Worm (Caenorhabditis elegans) whole organism, L4 larva: ENCODE data around the gene C56G2.4.

Experiments used
- D1046.2 ChIP-seq: fragments of 200-800 bp; sonication (Bioruptor generic); IDR thresholded peaks from 2 replicates; pipeline ENCODE4 v1.3.6; 2022; ENCODE audit warnings: missing genetic modification characterization, missing compliant biosample characterization
- F10B5.3 ChIP-seq: sonication (generic microtip); optimal IDR thresholded peaks from 2 replicates; lab custom pipeline; 2016; ENCODE audit warnings: mild to moderate bottlenecking, missing genetic modification characterization, missing compliant biosample characterization
- F26F4.8 ChIP-seq: fragments of 200-800 bp; sonication (Bioruptor generic); conservative IDR thresholded peaks from 2 replicates; pipeline ENCODE4 v1.3.6; 2022; ENCODE audit warnings: missing genetic modification characterization, missing compliant biosample characterization
- F37D6.2 ChIP-seq: sonication (generic microtip); optimal IDR thresholded peaks from 2 replicates; lab custom pipeline; 2016; ENCODE audit warnings: mild to moderate bottlenecking, missing genetic modification characterization, missing compliant biosample characterization
- F49E8.2 ChIP-seq: sonication (generic microtip); optimal IDR thresholded peaks from 2 replicates; lab custom pipeline; 2016; ENCODE audit warnings: missing compliant biosample characterization, mild to moderate bottlenecking, missing genetic modification characterization, borderline replicate concordance
- R02D3.7 ChIP-seq: fragments of 150-350 bp; sonication (generic microtip); optimal IDR thresholded peaks from 3 replicates; lab custom pipeline; 2014; ENCODE audit warnings: missing biosample characterization, missing genetic modification characterization
- T20F7.1 ChIP-seq: fragments of 200-800 bp; sonication (Bioruptor generic); optimal IDR thresholded peaks from 2 replicates; lab custom pipeline; 2018; ENCODE audit warnings: mild to moderate bottlenecking, missing genetic modification characterization, missing compliant biosample characterization
- Y105C5A.15 ChIP-seq: fragments of 200-800 bp; sonication (Bioruptor generic); IDR thresholded peaks from 2 replicates; pipeline ENCODE4 v1.3.6; 2022; ENCODE audit warnings: missing genetic modification characterization, missing compliant biosample characterization
- Y5F2A.4 ChIP-seq: fragments of 200-800 bp; sonication (Bioruptor generic); optimal IDR thresholded peaks from 2 replicates; lab custom pipeline; 2018; ENCODE audit warnings: mild to moderate bottlenecking, missing genetic modification characterization, missing compliant biosample characterization
- ZK337.2 ChIP-seq: fragments of 200-800 bp; sonication (Bioruptor generic); IDR thresholded peaks from 2 replicates; pipeline ENCODE4 v1.3.6; 2022; ENCODE audit warnings: missing genetic modification reagents, missing genetic modification characterization, missing compliant biosample characterization
- ama-1 ChIP-seq: fragments of 150-350 bp; optimal IDR thresholded peaks from 2 replicates; lab custom pipeline; 2014; ENCODE audit warnings: inconsistent platforms, mixed read lengths
- ceh-32 ChIP-seq: sonication (generic microtip); optimal IDR thresholded peaks from 2 replicates; lab custom pipeline; 2016; ENCODE audit warnings: mild to moderate bottlenecking, missing genetic modification characterization, missing compliant biosample characterization; ENCODE audit not compliant: poor library complexity
- ceh-44 ChIP-seq: fragments of 200-800 bp; sonication (Bioruptor generic); IDR thresholded peaks from 2 replicates; pipeline ENCODE4 v1.3.6; 2022; ENCODE audit warnings: missing genetic modification reagents, missing genetic modification characterization, missing compliant biosample characterization
- ces-1 ChIP-seq: fragments of 150-350 bp; sonication (generic microtip); optimal IDR thresholded peaks from 4 replicates; lab custom pipeline; 2014; ENCODE audit warnings: missing biosample characterization, missing genetic modification reagents, missing genetic modification characterization
- ctbp-1 ChIP-seq: fragments of 200-800 bp; sonication (Bioruptor generic); IDR thresholded peaks from 2 replicates; pipeline ENCODE4 v1.3.6; 2022; ENCODE audit warnings: missing genetic modification reagents, missing genetic modification characterization, missing compliant biosample characterization
- daf-8 ChIP-seq: fragments of 200-800 bp; sonication (Bioruptor generic); IDR thresholded peaks from 2 replicates; pipeline ENCODE4 v1.3.6; 2022; ENCODE audit warnings: missing genetic modification characterization, missing compliant biosample characterization
- dmd-6 ChIP-seq: fragments of 200-800 bp; sonication (Bioruptor generic); IDR thresholded peaks from 2 replicates; pipeline ENCODE4 v1.3.6; 2022; ENCODE audit warnings: missing genetic modification reagents, missing genetic modification characterization, missing compliant biosample characterization
- dpl-1 ChIP-seq: fragments of 150-350 bp; optimal IDR thresholded peaks from 2 replicates; lab custom pipeline; 2014; ENCODE audit warnings: missing biosample characterization, missing genetic modification reagents, missing genetic modification characterization
- egl-27 ChIP-seq: sonication (generic microtip); optimal IDR thresholded peaks from 3 replicates; lab custom pipeline; 2017; ENCODE audit warnings: missing biosample characterization, missing genetic modification reagents, missing genetic modification characterization
- egl-43 ChIP-seq: fragments of 200-800 bp; sonication (Bioruptor generic); IDR thresholded peaks from 2 replicates; pipeline ENCODE4 v1.3.6; 2022; ENCODE audit warnings: missing genetic modification reagents, missing genetic modification characterization, missing compliant biosample characterization
- fkh-10 ChIP-seq: fragments of 150-350 bp; optimal IDR thresholded peaks from 2 replicates; lab custom pipeline; 2014; ENCODE audit warnings: missing biosample characterization, missing genetic modification reagents, missing genetic modification characterization
- fos-1 ChIP-seq: fragments of 150-350 bp; optimal IDR thresholded peaks from 2 replicates; lab custom pipeline; 2014; ENCODE audit warnings: missing biosample characterization, missing genetic modification characterization
- gei-8 ChIP-seq: fragments of 200-800 bp; sonication (Bioruptor generic); optimal IDR thresholded peaks from 2 replicates; lab custom pipeline; 2018; ENCODE audit warnings: mild to moderate bottlenecking, missing genetic modification characterization, missing compliant biosample characterization
- hif-1 ChIP-seq, 2 experiments: sonication (generic microtip); optimal IDR thresholded peaks; 2 replicates each; lab custom pipeline; 2016 to 2017; ENCODE audit warnings: missing compliant biosample characterization in 2 of 2, missing genetic modification characterization in 2 of 2, missing genetic modification reagents in 2 of 2, missing genotype in 2 of 2, mild to moderate bottlenecking in 1 of 2
- jun-1 ChIP-seq: fragments of 150-350 bp; optimal IDR thresholded peaks from 2 replicates; lab custom pipeline; 2014; ENCODE audit warnings: missing biosample characterization, missing genetic modification reagents, missing genetic modification characterization
- lim-7 ChIP-seq: fragments of 200-800 bp; sonication (Bioruptor generic); IDR thresholded peaks from 2 replicates; pipeline ENCODE4 v1.3.6; 2022; ENCODE audit warnings: missing genetic modification characterization, missing compliant biosample characterization
- lin-29 ChIP-seq: fragments of 200-800 bp; sonication (Bioruptor generic); IDR thresholded peaks from 2 replicates; pipeline ENCODE4 v1.3.6; 2022; ENCODE audit warnings: missing genetic modification reagents, missing genetic modification characterization, missing compliant biosample characterization
- lin-38 ChIP-seq: fragments of 200-800 bp; sonication (Bioruptor generic); IDR thresholded peaks from 2 replicates; pipeline ENCODE4 v1.3.6; 2022; ENCODE audit warnings: missing genetic modification reagents, missing genetic modification characterization, missing compliant biosample characterization
- lir-3 ChIP-seq: sonication (generic microtip); optimal IDR thresholded peaks from 2 replicates; lab custom pipeline; 2016; ENCODE audit warnings: mild to moderate bottlenecking, missing genetic modification characterization, missing compliant biosample characterization
- lsy-2 ChIP-seq, 2 experiments: fragments of 150-350 bp in 1 of 2; sonication (generic microtip) in 1 of 2; optimal IDR thresholded peaks; 2 replicates each; lab custom pipeline; 2014 to 2017; ENCODE audit warnings: missing biosample characterization in 2 of 2, missing genetic modification characterization in 2 of 2
- madf-5 ChIP-seq, 2 experiments: fragments of 200-800 bp; sonication (Bioruptor generic); IDR thresholded peaks; 2 replicates each; pipeline ENCODE4 v1.3.6; 2022; ENCODE audit warnings: missing compliant biosample characterization in 2 of 2, missing genetic modification characterization in 2 of 2
- mdl-1 ChIP-seq, 2 experiments: fragments of 150-350 bp in 1 of 2; sonication (generic microtip) in 1 of 2; optimal IDR thresholded peaks; 2 replicates each; lab custom pipeline; 2014 to 2017; ENCODE audit warnings: missing biosample characterization in 2 of 2, missing genetic modification characterization in 2 of 2
- mes-2 ChIP-seq: sonication (generic microtip); optimal IDR thresholded peaks from 2 replicates; lab custom pipeline; 2016; ENCODE audit warnings: missing genotype, mild to moderate bottlenecking, missing genetic modification characterization, missing compliant biosample characterization; ENCODE audit not compliant: poor library complexity, severe bottlenecking
- mxl-2 ChIP-seq: fragments of 200-800 bp; sonication (Bioruptor generic); conservative IDR thresholded peaks from 2 replicates; pipeline ENCODE4 v1.3.6; 2022; ENCODE audit warnings: missing genetic modification reagents, missing genetic modification characterization, missing compliant biosample characterization
- nhr-111 ChIP-seq: fragments of 200-800 bp; sonication (Bioruptor generic); optimal IDR thresholded peaks from 2 replicates; lab custom pipeline; 2018; ENCODE audit warnings: mild to moderate bottlenecking, missing genetic modification characterization, missing compliant biosample characterization
- nhr-237 ChIP-seq: sonication (generic microtip); optimal IDR thresholded peaks from 2 replicates; lab custom pipeline; 2017; ENCODE audit warnings: missing biosample characterization, missing genetic modification characterization
- nhr-25 ChIP-seq: sonication (generic microtip); optimal IDR thresholded peaks from 2 replicates; lab custom pipeline; 2017; ENCODE audit warnings: missing genetic modification characterization, mild to moderate bottlenecking, missing compliant biosample characterization, antibody characterized with exemption, moderate library complexity, borderline replicate concordance; ENCODE audit not compliant: insufficient read depth
- nhr-42 ChIP-seq: fragments of 200-800 bp; sonication (Bioruptor generic); IDR thresholded peaks from 2 replicates; pipeline ENCODE4 v1.3.6; 2022; ENCODE audit warnings: missing genetic modification characterization, missing compliant biosample characterization
- nhr-48 ChIP-seq: sonication (generic microtip); optimal IDR thresholded peaks from 2 replicates; lab custom pipeline; 2016; ENCODE audit warnings: mild to moderate bottlenecking, missing genetic modification characterization, missing compliant biosample characterization
- pqm-1 ChIP-seq: sonication (generic microtip); optimal IDR thresholded peaks from 2 replicates; lab custom pipeline; 2017; ENCODE audit warnings: missing biosample characterization, missing genetic modification characterization
- sdz-12 ChIP-seq: fragments of 200-800 bp; sonication (Bioruptor generic); optimal IDR thresholded peaks from 2 replicates; lab custom pipeline; 2018; ENCODE audit warnings: mild to moderate bottlenecking, missing genetic modification characterization, missing compliant biosample characterization
- set-16 ChIP-seq: fragments of 200-800 bp; sonication (Bioruptor generic); IDR thresholded peaks from 2 replicates; pipeline ENCODE4 v1.3.6; 2022; ENCODE audit warnings: missing genetic modification reagents, missing genetic modification characterization, missing compliant biosample characterization
- snpc-1.2 ChIP-seq: fragments of 200-800 bp; sonication (Bioruptor generic); IDR thresholded peaks from 2 replicates; pipeline ENCODE4 v1.3.6; 2022; ENCODE audit warnings: missing genetic modification reagents, missing genetic modification characterization, missing compliant biosample characterization
- spr-1 ChIP-seq: sonication (generic microtip); optimal IDR thresholded peaks from 2 replicates; lab custom pipeline; 2016; ENCODE audit warnings: mild to moderate bottlenecking, missing genetic modification characterization, missing compliant biosample characterization
- spr-3 ChIP-seq: fragments of 200-800 bp; sonication (Bioruptor generic); optimal IDR thresholded peaks from 2 replicates; lab custom pipeline; 2018; ENCODE audit warnings: mild to moderate bottlenecking, missing genetic modification characterization, missing compliant biosample characterization
- unc-130 ChIP-seq: sonication (generic microtip); optimal IDR thresholded peaks from 2 replicates; lab custom pipeline; 2016; ENCODE audit warnings: missing genetic modification reagents, missing genetic modification characterization, missing compliant biosample characterization
- unc-39 ChIP-seq: sonication (generic microtip); optimal IDR thresholded peaks from 2 replicates; lab custom pipeline; 2017; ENCODE audit warnings: missing biosample characterization, missing genetic modification characterization
- unc-62 ChIP-seq, 3 experiments: fragments of 150-350 bp in 1 of 3; sonication (generic microtip); optimal IDR thresholded peaks in 2 of 3; peaks in 1 of 3; 1 replicate in 1 of 3; 2 replicates in 2 of 3; lab custom pipeline; 2014 to 2017; ENCODE audit warnings: missing biosample characterization in 3 of 3, missing genetic modification characterization in 3 of 3, missing genetic modification reagents in 3 of 3, missing genotype in 1 of 3
- vab-7 ChIP-seq: fragments of 200-800 bp; sonication (Bioruptor generic); IDR thresholded peaks from 2 replicates; pipeline ENCODE4 v1.3.6; 2022; ENCODE audit warnings: missing genetic modification reagents, missing genetic modification characterization, missing compliant biosample characterization
- zfp-3 ChIP-seq: fragments of 200-800 bp; sonication (Bioruptor generic); conservative IDR thresholded peaks from 2 replicates; pipeline ENCODE4 v1.3.6; 2022; ENCODE audit warnings: missing genetic modification reagents, missing genetic modification characterization, missing compliant biosample characterization
- zip-11 ChIP-seq: fragments of 200-800 bp; sonication (Bioruptor generic); IDR thresholded peaks from 2 replicates; pipeline ENCODE4 v1.3.6; 2022; ENCODE audit warnings: missing genetic modification characterization, missing compliant biosample characterization

C56G2.4 gene

DNA sequence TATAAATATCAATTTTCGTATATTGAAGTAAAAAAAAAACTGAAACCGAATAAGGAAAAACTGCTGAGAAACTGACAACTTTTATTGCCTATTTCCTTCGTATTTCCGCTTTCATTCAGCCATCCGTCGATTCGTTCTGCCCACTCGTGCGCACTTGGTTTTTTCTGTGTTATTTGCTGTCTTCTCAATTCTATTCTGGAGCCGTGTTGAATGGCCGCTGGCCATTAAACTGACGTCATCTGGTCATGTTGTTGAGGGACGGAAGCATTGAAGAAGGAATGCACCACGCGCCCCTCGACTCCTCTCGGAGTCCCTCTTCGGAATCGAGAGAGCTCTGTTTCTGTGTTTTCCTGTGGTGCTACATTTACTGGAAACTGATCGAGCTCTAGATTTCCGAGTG lies 17.0 kb downstream of the C56G2.4 start (continued):
- TF ChIP-seq unc-39 (tag; lab: Kevin White, UChicago) (no peak), lir-3 (tag; lab: Kevin White, UChicago) (no peak), dmd-6 (GFP tag; lab: Robert Waterston, UW) (peak; percentile 36), hif-1 (tag; optimal IDR thresholded peaks at IDR 0.05; lab: Kevin White, UChicago) (peak in 1 of 2 experiments; percentile 19), T20F7.1 (GFP tag; lab: Kevin White, UChicago) (no peak), F49E8.2 (tag; lab: Kevin White, UChicago) (no peak), mdl-1 (tag; optimal IDR thresholded peaks at IDR 0.05; lab: Kevin White, UChicago) (peak in 1 of 2 experiments; percentile 73), lin-29 (GFP tag; lab: Robert Waterston, UW) (no peak), nhr-237 (tag; lab: Kevin White, UChicago) (no peak), spr-3 (GFP tag; lab: Kevin White, UChicago) (no peak), R02D3.7 (tag; lab: Kevin White, UChicago) (no peak), pqm-1 (tag; lab: Kevin White, UChicago) (no peak), jun-1 (tag; lab: Kevin White, UChicago) (no peak), lsy-2 (tag; optimal IDR thresholded peaks at IDR 0.05; lab: Kevin White, UChicago) (peak in 1 of 2 experiments; percentile 66), zip-11 (GFP tag; lab: Robert Waterston, UW) (no peak), gei-8 (GFP tag; lab: Kevin White, UChicago) (no peak), fkh-10 (GFP tag; lab: Kevin White, UChicago) (peak; percentile 69), mes-2 (tag; lab: Kevin White, UChicago) (no peak), nhr-42 (GFP tag; lab: Robert Waterston, UW) (no peak), F37D6.2 (peak; percentile 38), vab-7 (no peak), dpl-1 (no peak), ama-1 (lab: Kevin White, UChicago) (no peak), ctbp-1 (GFP tag; lab: Robert Waterston, UW) (peak; percentile 73), zfp-3 (GFP tag; lab: Robert Waterston, UW) (no peak), egl-43 (peak; percentile 67; the same call in 1 of the 2 replicates), ceh-44 (GFP tag; lab: Robert Waterston, UW) (no peak), Y105C5A.15 (no peak), F26F4.8 (GFP tag; lab: Robert Waterston, UW) (no peak), unc-62 (GFP tag; optimal IDR thresholded peaks at IDR 0.05 in 1 of 2; lab: Kevin White, UChicago) (peak in 1 of 2 experiments; percentile 45), unc-62 (tag; optimal IDR thresholded peaks at IDR 0.05; lab: Kevin White, UChicago) (no peak), sdz-12 (no peak), ceh-32 (no peak), lim-7 (no peak), nhr-48 (tag; lab: Kevin White, UChicago) (peak; percentile 5), nhr-111 (GFP tag; lab: Kevin White, UChicago) (no peak), nhr-25 (tag; lab: Kevin White, UChicago) (no peak), spr-1 (tag; lab: Kevin White, UChicago) (no peak), snpc-1.2 (no peak), egl-27 (no peak), D1046.2 (GFP tag; lab: Robert Waterston, UW) (no peak), Y5F2A.4 (GFP tag; lab: Kevin White, UChicago) (no peak), fos-1 (tag; lab: Kevin White, UChicago) (no peak), daf-8 (no peak), lin-38 (GFP tag; lab: Robert Waterston, UW) (no peak), madf-5 (GFP tag; IDR thresholded peaks at IDR 0.05; lab: Robert Waterston, UW) (no peak), ZK337.2 (GFP tag; lab: Robert Waterston, UW) (no peak), unc-130 (no peak), ces-1 (GFP tag; lab: Kevin White, UChicago) (no peak), F10B5.3 (tag; lab: Kevin White, UChicago) (no peak), set-16 (GFP tag; lab: Robert Waterston, UW) (peak; percentile 35; the same call in 1 of the 2 replicates), mxl-2 (GFP tag; lab: Robert Waterston, UW) (no peak)
